Worm (Caenorhabditis elegans): ENCODE data around the gene ZK105.13.

DNA sequence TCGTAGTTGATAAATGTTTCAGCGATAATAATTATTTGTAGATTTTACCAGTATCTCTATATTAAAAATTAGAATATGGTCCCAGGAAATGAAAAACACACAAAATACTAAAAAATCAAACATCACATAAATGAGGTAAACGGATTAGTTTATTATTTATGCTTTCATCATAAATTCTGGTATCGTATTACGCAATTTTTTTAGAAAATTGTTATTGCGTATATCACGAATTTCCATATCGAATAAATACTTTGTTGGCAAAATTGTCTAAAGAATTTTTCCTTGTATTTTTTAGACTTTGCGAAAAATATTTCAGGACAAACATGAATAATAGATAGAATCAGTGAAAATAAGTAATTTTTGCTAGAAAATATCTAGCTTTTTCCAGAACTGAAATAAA lies 13.2 kb upstream of the ZK105.13 start:
- no peak for TF ChIP-seq elt-3 (tag; optimal IDR thresholded peaks at IDR 0.05)
- no peak for TF ChIP-seq snpc-4 (tag; optimal IDR thresholded peaks at IDR 0.05)
- no peak for TF ChIP-seq lsy-2 (tag; optimal IDR thresholded peaks at IDR 0.05)
- TF ChIP-seq ceh-39 (tag; optimal IDR thresholded peaks at IDR 0.05): no peak
- TF ChIP-seq cnd-1 (tag; optimal IDR thresholded peaks at IDR 0.05): no peak
- no peak for TF ChIP-seq nhr-28 (tag; optimal IDR thresholded peaks at IDR 0.05)
